Worm (Caenorhabditis elegans): ENCODE measurements around the gene Y75B8A.6.

The Y75B8A.6 gene

DNA sequence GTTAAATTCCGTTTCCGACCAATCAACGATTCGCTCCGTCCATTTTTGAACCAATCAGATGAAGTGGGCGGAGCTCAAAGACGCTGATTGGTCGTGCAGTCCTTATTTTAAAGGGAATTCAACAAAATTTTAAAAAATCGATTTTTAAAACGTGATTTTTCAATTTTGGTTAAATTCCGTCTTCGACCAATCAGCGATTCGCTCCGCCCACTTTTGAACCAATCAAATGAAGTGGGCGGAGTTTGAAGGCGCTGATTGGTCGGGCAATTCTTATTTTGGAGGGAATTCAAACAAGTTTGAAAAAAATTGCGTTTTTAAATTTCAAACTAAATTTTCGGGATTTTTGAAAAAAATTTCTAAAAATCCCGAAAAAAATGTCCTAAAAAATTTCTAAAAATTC lies 23.4 kb upstream of the Y75B8A.6 start:
- TF ChIP-seq ceh-39 (tag; optimal IDR thresholded peaks at IDR 0.05) (no peak), drap-1 (GFP tag; optimal IDR thresholded peaks at IDR 0.05) (no peak), M03D4.4 (tag; optimal IDR thresholded peaks at IDR 0.05) (no peak), bed-3 (GFP tag; optimal IDR thresholded peaks at IDR 0.05) (no peak), mls-2 (tag; optimal IDR thresholded peaks at IDR 0.05) (no peak), lsy-2 (tag; optimal IDR thresholded peaks at IDR 0.05) (no peak), ztf-11 (tag; optimal IDR thresholded peaks at IDR 0.05) (no peak), blmp-1 (tag; optimal IDR thresholded peaks at IDR 0.05) (no peak), tbx-8 (GFP tag; optimal IDR thresholded peaks at IDR 0.05) (no peak), mab-5 (tag; optimal IDR thresholded peaks at IDR 0.05) (no peak), ceh-43 (GFP tag; optimal IDR thresholded peaks at IDR 0.05) (no peak), cnd-1 (tag; optimal IDR thresholded peaks at IDR 0.05) (no peak), flh-1 (GFP tag; optimal IDR thresholded peaks at IDR 0.05) (no peak), pha-4 (tag; optimal IDR thresholded peaks at IDR 0.05) (no peak), elt-3 (tag; optimal IDR thresholded peaks at IDR 0.05) (no peak)

- no peak for TF ChIP-seq lsy-2 (tag; optimal IDR thresholded peaks at IDR 0.05)
- no peak for TF ChIP-seq lin-13 (tag; optimal IDR thresholded peaks at IDR 0.05)
- no peak for TF ChIP-seq drap-1 (GFP tag; optimal IDR thresholded peaks at IDR 0.05)
- TF ChIP-seq sem-2 (GFP tag; optimal IDR thresholded peaks at IDR 0.05): no peak
- no peak for TF ChIP-seq ceh-43 (GFP tag; optimal IDR thresholded peaks at IDR 0.05)
- no peak for TF ChIP-seq nhr-12 (tag; optimal IDR thresholded peaks at IDR 0.05)
- no peak for TF ChIP-seq ceh-39 (tag; optimal IDR thresholded peaks at IDR 0.05)
- no peak for TF ChIP-seq cnd-1 (tag; optimal IDR thresholded peaks at IDR 0.05)
- no peak for TF ChIP-seq ztf-11 (tag; optimal IDR thresholded peaks at IDR 0.05)
- TF ChIP-seq M03D4.4 (tag; optimal IDR thresholded peaks at IDR 0.05): no peak
- TF ChIP-seq unc-120 (tag; optimal IDR thresholded peaks at IDR 0.05; ENCODE audit: poor library complexity, severe bottlenecking): no peak
- no peak for TF ChIP-seq nhr-2 (tag; optimal IDR thresholded peaks at IDR 0.05)
- TF ChIP-seq pha-4 (tag; optimal IDR thresholded peaks at IDR 0.05): no peak
- no peak for TF ChIP-seq hlh-1 (tag; optimal IDR thresholded peaks at IDR 0.05)
- no peak for TF ChIP-seq mab-5 (tag; optimal IDR thresholded peaks at IDR 0.05)
- no peak for TF ChIP-seq mls-2 (tag; optimal IDR thresholded peaks at IDR 0.05)
- TF ChIP-seq ham-2 (GFP tag; optimal IDR thresholded peaks at IDR 0.05): no peak
Measured at ce11 chrIII:12152599-12152998, 22.5 kb upstream of the Y75B8A.6 start, which contains the start of gene Y75B8A.7. Y75B8A.7 (plus strand) TSS chrIII:12152899.

DNA sequence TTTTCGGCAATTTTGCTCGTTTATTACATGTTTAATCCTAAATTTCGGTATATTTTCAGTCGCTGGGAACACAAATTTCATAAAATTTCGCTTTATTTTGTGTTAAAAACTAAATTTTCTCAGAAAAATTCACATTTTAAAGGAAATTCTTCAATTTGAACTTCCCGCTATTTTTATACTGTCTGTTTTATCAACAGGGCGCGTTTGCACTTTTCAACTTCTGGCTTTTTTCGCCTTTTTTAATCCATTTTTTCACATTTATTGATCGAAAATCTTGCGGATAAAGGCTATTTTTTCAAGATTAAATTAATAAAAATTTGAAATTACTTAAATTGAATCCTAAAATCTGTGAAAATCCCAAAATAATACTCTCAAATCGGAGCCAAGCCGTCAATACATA lies 22.0 kb upstream of the Y75B8A.6 start:
- TF ChIP-seq zip-8 (tag; optimal IDR thresholded peaks at IDR 0.05) (no peak), drap-1 (GFP tag; optimal IDR thresholded peaks at IDR 0.05) (no peak), mep-1 (tag; optimal IDR thresholded peaks at IDR 0.05) (peak; percentile 30), hlh-1 (tag; optimal IDR thresholded peaks at IDR 0.05) (no peak), lsy-2 (tag; optimal IDR thresholded peaks at IDR 0.05) (peak; percentile 33), lin-32 (GFP tag; optimal IDR thresholded peaks at IDR 0.05) (no peak), ztf-11 (tag; optimal IDR thresholded peaks at IDR 0.05) (no peak), nhr-28 (tag; optimal IDR thresholded peaks at IDR 0.05) (no peak), unc-39 (tag; optimal IDR thresholded peaks at IDR 0.05) (no peak), pha-4 (tag; optimal IDR thresholded peaks at IDR 0.05) (no peak), nhr-237 (tag; optimal IDR thresholded peaks at IDR 0.05) (peak; percentile 31), M03D4.4 (tag; optimal IDR thresholded peaks at IDR 0.05) (no peak)

ce11 chrIII:12151100-12151499 lies 21.0 kb upstream of the Y75B8A.6 start:
- no peak for TF ChIP-seq mab-5 (tag; optimal IDR thresholded peaks at IDR 0.05)
- no peak for TF ChIP-seq lin-32 (GFP tag; optimal IDR thresholded peaks at IDR 0.05)
- no peak for TF ChIP-seq nhr-2 (tag; optimal IDR thresholded peaks at IDR 0.05)
- TF ChIP-seq nhr-237 (tag; optimal IDR thresholded peaks at IDR 0.05): no peak
- TF ChIP-seq ceh-39 (tag; optimal IDR thresholded peaks at IDR 0.05): no peak
- TF ChIP-seq nhr-76 (tag; optimal IDR thresholded peaks at IDR 0.05): no peak
- no peak for TF ChIP-seq cnd-1 (tag; optimal IDR thresholded peaks at IDR 0.05)
- no peak for TF ChIP-seq ceh-43 (GFP tag; optimal IDR thresholded peaks at IDR 0.05)
- TF ChIP-seq nhr-12 (tag; optimal IDR thresholded peaks at IDR 0.05): no peak
- TF ChIP-seq mep-1 (tag; optimal IDR thresholded peaks at IDR 0.05): no peak
- TF ChIP-seq ham-2 (GFP tag; optimal IDR thresholded peaks at IDR 0.05): no peak
- no peak for TF ChIP-seq ces-1 (GFP tag; optimal IDR thresholded peaks at IDR 0.05)
- no peak for TF ChIP-seq pha-4 (tag; optimal IDR thresholded peaks at IDR 0.05)
- no peak for TF ChIP-seq lsy-2 (tag; optimal IDR thresholded peaks at IDR 0.05)

- peak; percentile 30 for TF ChIP-seq pha-4 (tag; optimal IDR thresholded peaks at IDR 0.05)
- no peak for TF ChIP-seq zip-8 (tag; optimal IDR thresholded peaks at IDR 0.05)
Measured at ce11 chrIII:12149958-12150357, 19.8 kb upstream of the Y75B8A.6 start.
